Worm (Caenorhabditis elegans) whole organism, young adult: ENCODE data around the gene mboa-7.

ENCODE experiments used
- C17E4.6 ChIP-seq: fragments of 200-800 bp; sonication (Bioruptor generic); IDR thresholded peaks from 2 replicates; pipeline ENCODE4 v1.3.6; 2022; ENCODE audit warnings: missing genetic modification reagents, missing genetic modification characterization, missing compliant biosample characterization
- F10E7.11 ChIP-seq: sonication (generic microtip); optimal IDR thresholded peaks from 2 replicates; lab custom pipeline; 2017; ENCODE audit warnings: mild to moderate bottlenecking, missing genetic modification characterization, moderate library complexity, missing compliant biosample characterization
- F33H1.4 ChIP-seq: fragments of 200-800 bp; sonication (Bioruptor generic); IDR thresholded peaks from 2 replicates; pipeline ENCODE4 v1.3.6; 2022; ENCODE audit warnings: missing genetic modification reagents, missing genetic modification characterization, missing compliant biosample characterization
- Y79H2A.3 ChIP-seq: fragments of 200-800 bp; sonication (Bioruptor generic); conservative IDR thresholded peaks from 2 replicates; pipeline ENCODE4 v1.3.6; 2022; ENCODE audit warnings: missing genetic modification reagents, missing genetic modification characterization, missing compliant biosample characterization
- Y95B8A.8 ChIP-seq: fragments of 200-800 bp; sonication (Bioruptor generic); IDR thresholded peaks from 2 replicates; pipeline ENCODE4 v1.3.6; 2022; ENCODE audit warnings: missing genetic modification reagents, missing genetic modification characterization, missing compliant biosample characterization
- ama-1 ChIP-seq, 3 experiments: fragments of 150-350 bp in 1 of 3; sonication (generic microtip) in 2 of 3; optimal IDR thresholded peaks; 2 replicates each; lab custom pipeline; 2014 to 2018; ENCODE audit warnings: missing biosample characterization in 2 of 3, missing genetic modification characterization in 2 of 3, missing genetic modification reagents in 2 of 3
- aptf-3 ChIP-seq: fragments of 200-800 bp; sonication (Bioruptor generic); IDR thresholded peaks from 2 replicates; pipeline ENCODE4 v1.3.6; 2022; ENCODE audit warnings: missing genetic modification characterization, missing compliant biosample characterization
- athp-1 ChIP-seq: sonication (generic microtip); optimal IDR thresholded peaks from 2 replicates; lab custom pipeline; 2017; ENCODE audit warnings: mild to moderate bottlenecking, missing genetic modification characterization, missing compliant biosample characterization
- attf-3 ChIP-seq: fragments of 200-800 bp; sonication (Bioruptor generic); conservative IDR thresholded peaks from 2 replicates; pipeline ENCODE4 v1.3.6; 2022; ENCODE audit warnings: missing genetic modification reagents, missing genetic modification characterization, missing compliant biosample characterization
- bed-1 ChIP-seq: fragments of 200-800 bp; sonication (Bioruptor generic); IDR thresholded peaks from 2 replicates; pipeline ENCODE4 v1.3.6; 2022; ENCODE audit warnings: missing genetic modification reagents, missing genetic modification characterization, missing compliant biosample characterization
- ekl-4 ChIP-seq: fragments of 200-800 bp; sonication (Bioruptor generic); IDR thresholded peaks from 2 replicates; pipeline ENCODE4 v1.3.6; 2022; ENCODE audit warnings: missing genetic modification reagents, missing genetic modification characterization, missing compliant biosample characterization
- gei-17 ChIP-seq: fragments of 200-800 bp; sonication (Bioruptor generic); optimal IDR thresholded peaks from 2 replicates; lab custom pipeline; 2018; ENCODE audit warnings: mild to moderate bottlenecking, missing genetic modification characterization, missing compliant biosample characterization
- him-1 ChIP-seq: sonication (generic microtip); optimal IDR thresholded peaks from 2 replicates; lab custom pipeline; 2016; ENCODE audit warnings: missing genotype, missing genetic modification reagents, missing genetic modification characterization, missing compliant biosample characterization
- hsf-1 ChIP-seq: fragments of 200-800 bp; sonication (Bioruptor generic); IDR thresholded peaks from 2 replicates; pipeline ENCODE4 v1.3.6; 2022; ENCODE audit warnings: missing genetic modification reagents, missing genetic modification characterization, missing compliant biosample characterization
- lag-1 ChIP-seq: fragments of 200-800 bp; sonication (Bioruptor generic); IDR thresholded peaks from 2 replicates; pipeline ENCODE4 v1.3.6; 2022; ENCODE audit warnings: missing genetic modification reagents, missing genetic modification characterization, missing compliant biosample characterization
- let-607 ChIP-seq, 2 experiments: fragments of 200-800 bp in 1 of 2; sonication (Bioruptor generic) in 1 of 2; sonication (generic microtip) in 1 of 2; optimal IDR thresholded peaks; 2 replicates each; lab custom pipeline; 2016 to 2018; ENCODE audit warnings: mild to moderate bottlenecking in 2 of 2, missing compliant biosample characterization in 2 of 2, missing genetic modification characterization in 2 of 2, moderate library complexity in 2 of 2, missing genotype in 1 of 2
- lin-26 ChIP-seq: fragments of 200-800 bp; sonication (Bioruptor generic); IDR thresholded peaks from 2 replicates; pipeline ENCODE4 v1.3.6; 2022; ENCODE audit warnings: missing genetic modification reagents, missing genetic modification characterization, missing compliant biosample characterization
- lin-54 ChIP-seq: fragments of 200-800 bp; sonication (Bioruptor generic); optimal IDR thresholded peaks from 2 replicates; lab custom pipeline; 2018; ENCODE audit warnings: mild to moderate bottlenecking, missing genetic modification characterization, missing compliant biosample characterization
- lir-1 ChIP-seq: fragments of 200-800 bp; sonication (Bioruptor generic); conservative IDR thresholded peaks from 2 replicates; pipeline ENCODE4 v1.3.6; 2022; ENCODE audit warnings: missing genetic modification reagents, missing genetic modification characterization, missing compliant biosample characterization
- madf-3 ChIP-seq: fragments of 200-800 bp; sonication (Bioruptor generic); IDR thresholded peaks from 2 replicates; pipeline ENCODE4 v1.3.6; 2022; ENCODE audit warnings: missing genetic modification reagents, missing genetic modification characterization, missing compliant biosample characterization
- madf-8 ChIP-seq: fragments of 200-800 bp; sonication (Bioruptor generic); conservative IDR thresholded peaks from 2 replicates; pipeline ENCODE4 v1.3.6; 2022; ENCODE audit warnings: missing genetic modification reagents, missing genetic modification characterization, missing compliant biosample characterization
- nfya-1 ChIP-seq: sonication (generic microtip); optimal IDR thresholded peaks from 2 replicates; lab custom pipeline; 2017; ENCODE audit warnings: antibody characterized with exemption, missing compliant biosample characterization, missing genetic modification characterization, borderline replicate concordance; ENCODE audit not compliant: insufficient read depth
- nhr-80 ChIP-seq: sonication (generic microtip); optimal IDR thresholded peaks from 2 replicates; lab custom pipeline; 2016; ENCODE audit warnings: missing genetic modification characterization, missing compliant biosample characterization
- pbrm-1 ChIP-seq: fragments of 200-800 bp; sonication (Bioruptor generic); IDR thresholded peaks from 2 replicates; pipeline ENCODE4 v1.3.6; 2022; ENCODE audit warnings: missing genetic modification reagents, missing genetic modification characterization, missing compliant biosample characterization
- rcor-1 ChIP-seq: fragments of 200-800 bp; sonication (Bioruptor generic); IDR thresholded peaks from 2 replicates; pipeline ENCODE4 v1.3.6; 2022; ENCODE audit warnings: missing genetic modification reagents, missing genetic modification characterization, missing compliant biosample characterization
- rpc-1 ChIP-seq, 2 experiments: fragments of 150-350 bp in 1 of 2; sonication (generic microtip) in 1 of 2; optimal IDR thresholded peaks; 2 replicates each; lab custom pipeline; 2014 to 2018; ENCODE audit warnings: missing biosample characterization in 1 of 2, missing genetic modification characterization in 1 of 2, missing genetic modification reagents in 1 of 2, missing genotype in 1 of 2
- sdz-38 ChIP-seq: sonication (generic microtip); optimal IDR thresholded peaks from 2 replicates; lab custom pipeline; 2016; ENCODE audit warnings: missing genotype, missing genetic modification characterization, missing compliant biosample characterization
- snpc-1.1 ChIP-seq: sonication (generic microtip); optimal IDR thresholded peaks from 2 replicates; lab custom pipeline; 2017; ENCODE audit warnings: missing genetic modification characterization, mild to moderate bottlenecking, missing compliant biosample characterization, antibody characterized with exemption, moderate library complexity, missing genotype, missing genetic modification reagents; ENCODE audit not compliant: insufficient read depth
- snpc-3.4 ChIP-seq: sonication (generic microtip); optimal IDR thresholded peaks from 2 replicates; lab custom pipeline; 2017; ENCODE audit warnings: missing genetic modification characterization, mild to moderate bottlenecking, missing compliant biosample characterization, antibody characterized with exemption, moderate library complexity, missing genotype, missing genetic modification reagents
- somi-1 ChIP-seq: fragments of 200-800 bp; sonication (Bioruptor generic); optimal IDR thresholded peaks from 2 replicates; lab custom pipeline; 2018; ENCODE audit warnings: mild to moderate bottlenecking, missing genetic modification characterization, missing compliant biosample characterization
- sptf-2 ChIP-seq: fragments of 200-800 bp; sonication (Bioruptor generic); optimal IDR thresholded peaks from 2 replicates; lab custom pipeline; 2018; ENCODE audit warnings: mild to moderate bottlenecking, missing genetic modification characterization, missing compliant biosample characterization
- tbx-9 ChIP-seq: sonication (generic microtip); optimal IDR thresholded peaks from 2 replicates; lab custom pipeline; 2016; ENCODE audit warnings: borderline replicate concordance, missing genetic modification characterization, inconsistent platforms, missing compliant biosample characterization
- unc-130 ChIP-seq: sonication (generic microtip); optimal IDR thresholded peaks from 2 replicates; lab custom pipeline; 2016; ENCODE audit warnings: missing genetic modification reagents, missing genetic modification characterization, missing compliant biosample characterization
- unc-62 ChIP-seq: fragments of 150-350 bp; optimal IDR thresholded peaks from 2 replicates; lab custom pipeline; 2014; ENCODE audit warnings: missing biosample characterization, missing genetic modification reagents, missing genetic modification characterization
- xnd-1 ChIP-seq: sonication (generic microtip); optimal IDR thresholded peaks from 2 replicates; lab custom pipeline; 2016; ENCODE audit warnings: missing genotype, missing genetic modification reagents, missing genetic modification characterization, missing compliant biosample characterization
- ztf-25 ChIP-seq: fragments of 200-800 bp; sonication (Bioruptor generic); IDR thresholded peaks from 2 replicates; pipeline ENCODE4 v1.3.6; 2022; ENCODE audit warnings: missing genetic modification reagents, missing genetic modification characterization, missing compliant biosample characterization
- ztf-28 ChIP-seq: fragments of 200-800 bp; sonication (Bioruptor generic); IDR thresholded peaks from 2 replicates; pipeline ENCODE4 v1.3.6; 2022; ENCODE audit warnings: missing genetic modification reagents, missing genetic modification characterization, missing compliant biosample characterization

The mboa-7 gene

ce11 chrX:10568385-10569149 is 44.2 kb upstream of the mboa-7 start (continued):
- TF ChIP-seq hsf-1 (no peak), ztf-25 (GFP tag; lab: Robert Waterston, UW) (no peak), rcor-1 (GFP tag; lab: Robert Waterston, UW) (peak; percentile 25), nfya-1 (tag; lab: Kevin White, UChicago) (no peak), madf-8 (GFP tag; lab: Robert Waterston, UW) (no peak), madf-3 (GFP tag; lab: Robert Waterston, UW) (no peak), ekl-4 (GFP tag; lab: Robert Waterston, UW) (peak; percentile 75; the same call in 1 of the 2 replicates), ama-1 (optimal IDR thresholded peaks at IDR 0.05; lab: Kevin White, UChicago) (peak; percentile 45), ama-1 (GFP tag; optimal IDR thresholded peaks at IDR 0.05; lab: Kevin White, UChicago) (no peak), bed-1 (no peak), pbrm-1 (GFP tag; lab: Robert Waterston, UW) (peak; percentile 40), sptf-2 (GFP tag; lab: Kevin White, UChicago) (peak; percentile 58)

ce11 chrX:10566775-10567174 is 42.4 kb upstream of the mboa-7 start:
- TF ChIP-seq unc-130 (GFP tag; lab: Kevin White, UChicago) = no peak
- TF ChIP-seq rpc-1 (optimal IDR thresholded peaks at IDR 0.05; lab: Kevin White, UChicago) = no peak
- no peak for TF ChIP-seq rpc-1 (tag; optimal IDR thresholded peaks at IDR 0.05; lab: Kevin White, UChicago)
- no peak for TF ChIP-seq unc-62
- no peak for TF ChIP-seq him-1 (tag; lab: Kevin White, UChicago)
- TF ChIP-seq snpc-1.1 (tag; lab: Kevin White, UChicago) = no peak
- TF ChIP-seq aptf-3 = no peak
- TF ChIP-seq F10E7.11 (tag; lab: Kevin White, UChicago) = no peak
- TF ChIP-seq lin-54 = no peak
- no peak for TF ChIP-seq sdz-38

DNA sequence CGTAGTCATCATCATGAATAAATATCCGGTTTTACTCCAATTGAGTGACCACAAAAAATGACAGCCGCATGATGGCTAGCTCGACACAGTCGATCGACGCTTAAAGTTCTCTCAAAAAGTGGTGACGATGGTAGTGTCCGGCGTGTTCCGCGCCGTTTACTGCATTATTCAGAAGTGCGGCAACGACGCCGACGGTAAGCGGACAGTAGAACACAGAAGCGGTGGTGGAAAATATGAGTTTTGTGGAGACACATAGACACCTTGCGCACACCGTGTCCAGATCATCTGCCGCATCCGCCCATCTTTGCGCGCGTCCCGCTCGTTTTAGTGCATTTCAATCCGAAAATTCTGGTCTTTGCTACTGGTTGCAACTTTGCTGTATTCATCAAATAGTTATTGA is 34.8 kb upstream of the mboa-7 start, which contains the start of gene F59F5.7:
Gene F59F5.7 (plus strand): TSS at position 301 of the 400 bp plus-strand sequence.
- TF ChIP-seq aptf-3 = no peak
- TF ChIP-seq attf-3 (GFP tag; lab: Robert Waterston, UW) = no peak
- TF ChIP-seq gei-17 (GFP tag; lab: Kevin White, UChicago) = no peak
- no peak for TF ChIP-seq Y95B8A.8 (GFP tag; lab: Robert Waterston, UW)
- TF ChIP-seq snpc-3.4 = no peak
- TF ChIP-seq tbx-9 = no peak
- TF ChIP-seq let-607 (tag; optimal IDR thresholded peaks at IDR 0.05; lab: Kevin White, UChicago) = no peak
- TF ChIP-seq ztf-25 (GFP tag; lab: Robert Waterston, UW) = no peak
- no peak for TF ChIP-seq F33H1.4 (GFP tag; lab: Robert Waterston, UW)
- TF ChIP-seq ztf-28 = no peak
- no peak for TF ChIP-seq lag-1 (GFP tag; lab: Robert Waterston, UW)
- no peak for TF ChIP-seq xnd-1
- no peak for TF ChIP-seq athp-1
- TF ChIP-seq somi-1 (GFP tag; lab: Kevin White, UChicago) = no peak
- TF ChIP-seq lin-26 (GFP tag; lab: Robert Waterston, UW) = no peak
- no peak for TF ChIP-seq C17E4.6 (GFP tag; lab: Robert Waterston, UW)
- TF ChIP-seq Y79H2A.3 = no peak
- no peak for TF ChIP-seq lir-1
- TF ChIP-seq nhr-80 = no peak
- no peak for TF ChIP-seq ama-1 (optimal IDR thresholded peaks at IDR 0.05; lab: Kevin White, UChicago)
- no peak for TF ChIP-seq ama-1 (GFP tag; optimal IDR thresholded peaks at IDR 0.05; lab: Kevin White, UChicago)
